Worm (Caenorhabditis elegans): ENCODE data around the gene rpl-9.

DNA sequence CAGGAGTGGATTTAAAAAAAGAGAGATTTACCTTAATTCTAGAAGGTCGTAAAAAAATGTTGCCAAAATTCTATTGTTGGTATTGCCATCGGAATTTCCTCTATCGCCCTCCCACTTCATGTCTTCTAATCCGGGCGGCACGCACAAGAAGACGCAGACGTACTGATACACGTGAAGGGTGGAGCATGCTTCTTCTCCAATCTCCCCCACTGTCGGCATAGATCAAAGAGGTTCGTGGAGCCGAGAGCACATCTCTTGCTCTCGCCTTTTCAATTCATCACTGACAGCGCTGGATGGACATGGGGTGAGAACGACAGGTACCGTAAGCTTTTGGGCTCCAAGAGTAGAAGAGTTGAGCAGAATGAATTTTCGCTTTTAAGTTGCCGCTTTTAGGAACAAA lies 36.1 kb downstream of the rpl-9 start, which contains the start of gene lin-39:
- no peak for TF ChIP-seq nhr-76 (tag; optimal IDR thresholded peaks at IDR 0.05)
- no peak for TF ChIP-seq snu-23 (GFP tag; optimal IDR thresholded peaks at IDR 0.05)
- TF ChIP-seq lsy-2 (tag; optimal IDR thresholded peaks at IDR 0.05): peak in 1 of 2 experiments; percentile 47
- TF ChIP-seq isw-1 (GFP tag; IDR thresholded peaks at IDR 0.05): no peak
- TF ChIP-seq dpl-1 (GFP tag; optimal IDR thresholded peaks at IDR 0.05): no peak
- peak; percentile 11 for TF ChIP-seq nhr-71 (tag; optimal IDR thresholded peaks at IDR 0.05)
- no peak for TF ChIP-seq unc-130 (tag; optimal IDR thresholded peaks at IDR 0.05)
- TF ChIP-seq efl-3 (GFP tag; optimal IDR thresholded peaks at IDR 0.05): no peak
- TF ChIP-seq snpc-4 (tag; optimal IDR thresholded peaks at IDR 0.05): no peak
- TF ChIP-seq rnt-1 (tag; optimal IDR thresholded peaks at IDR 0.05): peak; percentile 38
- TF ChIP-seq skn-1 (tag; optimal IDR thresholded peaks at IDR 0.05): no peak
- TF ChIP-seq lin-13 (GFP tag; optimal IDR thresholded peaks at IDR 0.05): no peak
- TF ChIP-seq tlp-1 (tag; optimal IDR thresholded peaks at IDR 0.05): no peak
- no peak for TF ChIP-seq vab-15 (tag; optimal IDR thresholded peaks at IDR 0.05)
